Fruit fly (Drosophila melanogaster): ENCODE measurements around the gene Tsp66E.

The Tsp66E gene

dm6 chr3L:8950955-8951354 is 38.7 kb downstream of the Tsp66E start (continued):
- TF ChIP-seq seq (GFP tag; IDR thresholded peaks at IDR 0.05) (no peak), Eip74EF (GFP tag; optimal IDR thresholded peaks at IDR 0.05) (peak in 1 of 2 experiments; percentile 13), CG17829 (tag; optimal IDR thresholded peaks at IDR 0.05) (peak; percentile 69), CG32772 (GFP tag; IDR thresholded peaks at IDR 0.05) (0 out of 2 replicates have a peak, but pooled peaks have one; percentile 26), Fer1 (GFP tag; optimal IDR thresholded peaks at IDR 0.05) (peak; percentile 9), Ets97D (GFP tag; optimal IDR thresholded peaks at IDR 0.05) (no peak), CG6854 (GFP tag; optimal IDR thresholded peaks at IDR 0.05) (peak; percentile 4), vnd (GFP tag; IDR thresholded peaks at IDR 0.05; ENCODE audit: partially characterized antibody) (no peak), CG9727 (GFP tag; optimal IDR thresholded peaks at IDR 0.05) (peak; percentile 37), CG3065 (GFP tag; optimal IDR thresholded peaks at IDR 0.05) (no peak), Trl (optimal IDR thresholded peaks at IDR 0.05) (no peak), Trl (GFP tag; optimal IDR thresholded peaks at IDR 0.05) (no peak), CG6813 (GFP tag; optimal IDR thresholded peaks at IDR 0.05) (no peak), CG11085 (GFP tag; IDR thresholded peaks at IDR 0.05) (no peak), Abd-B (GFP tag; optimal IDR thresholded peaks at IDR 0.05) (peak; percentile 19), CG2678 (tag; optimal IDR thresholded peaks at IDR 0.05) (peak; percentile 72), trem (tag; optimal IDR thresholded peaks at IDR 0.05) (peak; percentile 42), dmrt11E (tag; optimal IDR thresholded peaks at IDR 0.05) (peak; percentile 20), CG9215 (GFP tag; IDR thresholded peaks at IDR 0.05) (0 out of 2 replicates have a peak, but pooled peaks have one; percentile 8), zf30C (GFP tag; optimal IDR thresholded peaks at IDR 0.05) (peak; percentile 13), PHDP (tag; optimal IDR thresholded peaks at IDR 0.05) (peak; percentile 59), ftz-f1 (GFP tag; optimal IDR thresholded peaks at IDR 0.05) (no peak), ash1 (GFP tag; optimal IDR thresholded peaks at IDR 0.05) (no peak), Fer2 (tag; optimal IDR thresholded peaks at IDR 0.05) (no peak), tap (tag; optimal IDR thresholded peaks at IDR 0.05) (peak; percentile 52), jigr1 (GFP tag; IDR thresholded peaks at IDR 0.05) (no peak), CG1832 (GFP tag; optimal IDR thresholded peaks at IDR 0.05) (no peak), Hr3 (GFP tag; optimal IDR thresholded peaks at IDR 0.05) (peak; percentile 60), abd-A (tag; optimal IDR thresholded peaks at IDR 0.05) (no peak), lola (GFP tag; optimal IDR thresholded peaks at IDR 0.05) (peak in 1 of 3 experiments; percentile 50), Med (GFP tag) (peak; percentile 26), az2 (GFP tag; optimal IDR thresholded peaks at IDR 0.05) (peak; percentile 45), D (optimal IDR thresholded peaks at IDR 0.05) (no peak), D (GFP tag; optimal IDR thresholded peaks at IDR 0.05) (peak; percentile 33), Hr51 (GFP tag; optimal IDR thresholded peaks at IDR 0.05) (peak in 1 of 2 experiments; percentile 74), lab (GFP tag; optimal IDR thresholded peaks at IDR 0.05) (peak; percentile 11), Ada2b (GFP tag; IDR thresholded peaks at IDR 0.05) (peak; percentile 29; the same call in 1 of the 2 replicates), sens-2 (GFP tag; IDR thresholded peaks at IDR 0.05) (no peak), twi (tag; optimal IDR thresholded peaks at IDR 0.05) (no peak), CG9932 (GFP tag; IDR thresholded peaks at IDR 0.05) (no peak), CG12659 (GFP tag; optimal IDR thresholded peaks at IDR 0.05) (peak; percentile 47), croc (GFP tag; conservative IDR thresholded peaks at IDR 0.05) (peak; percentile 25; the same call in 1 of the 3 replicates), CG17802 (tag; optimal IDR thresholded peaks at IDR 0.05) (no peak), mld (GFP tag; IDR thresholded peaks at IDR 0.05; ENCODE audit: partially characterized antibody) (no peak), CG10959 (GFP tag; IDR thresholded peaks at IDR 0.05) (no peak), dmrt99B (tag; optimal IDR thresholded peaks at IDR 0.05) (peak; percentile 78), CG11456 (GFP tag; IDR thresholded peaks at IDR 0.05) (no peak), Opbp (GFP tag; IDR thresholded peaks at IDR 0.05; ENCODE audit: partially characterized antibody) (no peak), cwo (GFP tag; optimal IDR thresholded peaks at IDR 0.05) (peak; percentile 47), otp (GFP tag; IDR thresholded peaks at IDR 0.05) (no peak)
